Fruit fly (Drosophila melanogaster): ENCODE measurements around the gene Sec15.

DNA sequence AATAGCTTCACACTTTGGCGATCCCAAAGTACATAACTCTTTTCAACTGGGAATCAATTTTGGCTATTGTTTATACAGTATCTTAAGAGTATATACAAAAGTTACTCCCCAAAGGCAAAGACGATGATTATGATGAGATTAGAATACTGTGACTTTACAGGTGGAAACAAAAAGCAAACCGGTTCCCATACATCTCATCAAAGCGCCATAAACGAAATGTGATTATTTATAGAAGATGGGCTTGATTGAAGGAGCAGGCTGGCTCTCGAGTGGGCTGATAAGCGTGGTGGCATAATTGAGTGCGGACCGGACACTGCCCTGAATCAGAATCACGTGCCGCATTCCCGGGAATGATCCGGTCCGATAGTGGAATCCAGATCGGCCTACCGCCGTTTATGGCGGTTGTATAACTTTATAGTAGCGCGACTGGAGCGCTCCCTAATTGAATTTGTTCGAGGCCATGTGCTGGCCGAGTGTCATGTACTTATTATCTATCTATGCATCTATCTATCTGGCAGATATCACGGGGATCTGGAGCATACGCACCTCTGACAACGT, 35.8 kb downstream of the Sec15 start:
- TF ChIP-seq CG8478 (optimal IDR thresholded peaks at IDR 0.05) (no peak), CTCF (optimal IDR thresholded peaks at IDR 0.05) (no peak)
